Worm (Caenorhabditis elegans) whole organism, late embryonic: ENCODE measurements around the gene msp-40.

Experiments used
- ceh-2 ChIP-seq: sonication (generic microtip); optimal IDR thresholded peaks from 2 replicates; lab custom pipeline; 2016; ENCODE audit warnings: missing genotype, missing genetic modification characterization, missing compliant biosample characterization
- ceh-30 ChIP-seq: fragments of 150-350 bp; optimal IDR thresholded peaks from 2 replicates; lab custom pipeline; 2014; ENCODE audit warnings: missing biosample characterization, missing genetic modification characterization
- ceh-45 ChIP-seq: fragments of 200-800 bp; sonication (Bioruptor generic); IDR thresholded peaks from 2 replicates; pipeline ENCODE4 v1.3.6; 2022; ENCODE audit warnings: missing genetic modification reagents, missing genetic modification characterization, missing compliant biosample characterization
- che-1 ChIP-seq: sonication (generic microtip); optimal IDR thresholded peaks from 2 replicates; lab custom pipeline; 2016; ENCODE audit warnings: mild to moderate bottlenecking, missing genetic modification characterization, missing compliant biosample characterization
- elt-2 ChIP-seq: sonication (generic microtip); optimal IDR thresholded peaks from 2 replicates; lab custom pipeline; 2016; ENCODE audit warnings: missing genetic modification reagents, missing genetic modification characterization, missing compliant biosample characterization
- elt-4 ChIP-seq: sonication (generic microtip); optimal IDR thresholded peaks from 2 replicates; lab custom pipeline; 2016; ENCODE audit warnings: missing genetic modification characterization, missing compliant biosample characterization
- eyg-1 ChIP-seq: sonication (generic microtip); optimal IDR thresholded peaks from 2 replicates; lab custom pipeline; 2016; ENCODE audit warnings: missing genotype, missing genetic modification characterization, missing compliant biosample characterization
- nhr-11 ChIP-seq: fragments of 150-350 bp; optimal IDR thresholded peaks from 2 replicates; lab custom pipeline; 2014; ENCODE audit warnings: missing biosample characterization, missing genetic modification characterization
- odd-2 ChIP-seq: sonication (generic microtip); optimal IDR thresholded peaks from 2 replicates; lab custom pipeline; 2017; ENCODE audit warnings: antibody characterized with exemption, mild to moderate bottlenecking, missing genetic modification characterization, missing compliant biosample characterization

DNA sequence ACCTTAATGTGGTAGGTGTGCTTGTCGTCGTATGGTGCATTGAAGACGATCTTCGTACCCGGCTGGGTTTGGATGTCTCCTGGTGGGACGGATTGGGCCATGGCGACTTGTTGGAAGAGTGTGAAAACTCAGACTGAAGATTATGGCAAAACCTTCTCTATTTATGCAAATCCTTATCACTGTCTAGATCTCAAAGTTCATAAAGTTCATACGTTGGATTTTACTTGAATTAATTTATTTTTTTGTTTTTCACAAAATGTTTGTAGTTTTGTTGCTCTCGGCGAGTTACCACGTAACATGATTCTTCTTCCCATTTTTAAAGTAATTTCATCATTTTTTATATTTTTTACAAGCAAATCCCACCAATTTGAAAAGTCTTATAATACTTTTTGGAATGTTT is 39.0 kb upstream of the msp-40 start, which contains the start of gene msp-3:
- TF ChIP-seq elt-2 (no peak), nhr-11 (tag; lab: Kevin White, UChicago) (no peak), ceh-45 (GFP tag; lab: Robert Waterston, UW) (no peak), ceh-30 (no peak), eyg-1 (no peak), elt-4 (tag; lab: Kevin White, UChicago) (no peak), odd-2 (no peak), che-1 (tag; lab: Kevin White, UChicago) (no peak), ceh-2 (tag; lab: Kevin White, UChicago) (no peak)
